Fruit fly (Drosophila melanogaster): ENCODE data around the gene CG5445.

The CG5445 gene

DNA sequence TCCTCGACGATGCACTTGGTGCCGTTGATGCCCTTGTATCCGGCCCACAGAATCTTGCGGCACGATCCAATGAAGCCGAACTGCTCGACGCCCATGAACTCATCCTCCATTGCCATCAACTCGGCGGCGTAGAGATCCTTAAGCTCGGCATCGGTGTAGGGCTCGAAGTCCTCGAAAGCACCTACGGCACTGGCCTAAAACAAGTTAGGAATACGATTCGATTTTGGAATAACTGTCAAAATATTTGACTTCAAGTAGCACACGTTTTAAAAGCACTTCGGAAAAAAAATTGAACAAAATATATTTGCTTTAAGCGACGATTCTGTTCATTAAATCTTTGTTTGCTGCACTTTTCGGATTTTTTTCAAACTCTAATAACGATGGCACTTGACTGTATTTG lies at the start of gene CG5445:
Gene CG5445 (plus strand): TSS at position 301 of the 400 bp plus-strand sequence.
- TF ChIP-seq Dif (GFP tag; optimal IDR thresholded peaks at IDR 0.05; ENCODE audit: partially characterized antibody) (no peak), Sp1 (GFP tag; optimal IDR thresholded peaks at IDR 0.05) (no peak), Hr78 (GFP tag; optimal IDR thresholded peaks at IDR 0.05) (no peak), tai (GFP tag; optimal IDR thresholded peaks at IDR 0.05) (no peak), lola (GFP tag; optimal IDR thresholded peaks at IDR 0.05) (no peak), Abd-B (GFP tag; optimal IDR thresholded peaks at IDR 0.05) (no peak), ey (GFP tag; optimal IDR thresholded peaks at IDR 0.05) (no peak), N (GFP tag; optimal IDR thresholded peaks at IDR 0.05) (no peak), psq (GFP tag; optimal IDR thresholded peaks at IDR 0.05) (no peak), Rel (GFP tag; optimal IDR thresholded peaks at IDR 0.05) (no peak), Rel (tag; optimal IDR thresholded peaks at IDR 0.05) (no peak)

DNA sequence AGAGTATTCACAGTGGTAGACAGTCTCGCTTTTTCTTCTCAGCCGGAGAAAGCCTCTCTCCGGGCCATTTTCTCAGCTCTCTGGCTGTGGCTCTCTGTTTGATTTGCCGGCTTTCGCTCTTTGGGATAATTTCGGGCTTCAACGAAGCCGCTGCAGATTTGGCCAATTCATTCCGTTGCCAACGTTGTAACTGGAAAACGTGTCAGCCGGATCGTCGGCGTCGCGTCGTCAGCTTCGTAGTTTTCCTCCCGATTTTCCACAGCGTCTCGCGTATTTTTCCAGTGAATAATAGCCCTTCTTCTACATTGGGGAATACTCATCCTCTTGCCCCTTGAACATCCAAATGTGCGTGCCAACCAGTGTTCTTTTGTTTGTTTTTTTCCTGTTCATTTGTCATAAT lies 49.7 kb upstream of the CG5445 start, which contains the start of gene f:
Gene f (plus strand): TSS at position 301 of the 400 bp plus-strand sequence.
- TF ChIP-seq foxo (GFP tag; optimal IDR thresholded peaks at IDR 0.05) (no peak), CG32264 (GFP tag; optimal IDR thresholded peaks at IDR 0.05) (no peak), woc (GFP tag; optimal IDR thresholded peaks at IDR 0.05) (no peak), brk (GFP tag; optimal IDR thresholded peaks at IDR 0.05) (no peak), jim (GFP tag; optimal IDR thresholded peaks at IDR 0.05) (no peak), br (GFP tag; optimal IDR thresholded peaks at IDR 0.05) (no peak), sage (GFP tag; optimal IDR thresholded peaks at IDR 0.05) (no peak), ey (GFP tag; optimal IDR thresholded peaks at IDR 0.05) (no peak), Dfd (GFP tag; optimal IDR thresholded peaks at IDR 0.05) (no peak), dsf (GFP tag; optimal IDR thresholded peaks at IDR 0.05; ENCODE audit: borderline replicate concordance) (no peak), Myc (optimal IDR thresholded peaks at IDR 0.05) (no peak), Dif (GFP tag; optimal IDR thresholded peaks at IDR 0.05; ENCODE audit: partially characterized antibody) (no peak), N (GFP tag; optimal IDR thresholded peaks at IDR 0.05) (no peak), sv (GFP tag; optimal IDR thresholded peaks at IDR 0.05) (no peak), Jra (GFP tag; optimal IDR thresholded peaks at IDR 0.05) (no peak), h (GFP tag; optimal IDR thresholded peaks at IDR 0.05) (no peak), Vsx2 (GFP tag; optimal IDR thresholded peaks at IDR 0.05; ENCODE audit: partially characterized antibody) (no peak), OdsH (GFP tag; optimal IDR thresholded peaks at IDR 0.05) (no peak), lola (GFP tag; optimal IDR thresholded peaks at IDR 0.05) (no peak), CG9705 (GFP tag; optimal IDR thresholded peaks at IDR 0.05) (no peak)

DNA sequence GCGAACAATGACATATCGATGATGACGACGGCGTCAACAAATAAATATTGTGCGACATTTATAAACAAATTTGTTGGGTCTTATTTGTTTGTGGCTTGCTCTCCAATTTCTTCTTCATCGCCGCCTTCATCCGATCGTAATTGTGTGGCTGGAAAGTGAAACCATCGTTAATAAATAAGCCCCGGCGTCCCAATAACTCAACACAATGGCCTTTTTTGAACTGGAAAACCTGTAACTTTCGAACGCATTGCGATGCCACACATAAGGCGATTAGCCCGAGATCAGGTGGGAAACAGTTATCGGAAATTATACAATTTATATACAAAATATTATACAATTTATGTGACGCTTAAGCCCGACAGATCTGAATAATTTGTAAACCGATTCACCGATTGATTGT lies 45.8 kb upstream of the CG5445 start:
- TF ChIP-seq ey (GFP tag; optimal IDR thresholded peaks at IDR 0.05) = no peak
- TF ChIP-seq OdsH (GFP tag; optimal IDR thresholded peaks at IDR 0.05) = no peak
- no peak for TF ChIP-seq HLH106 (tag; optimal IDR thresholded peaks at IDR 0.05)
- no peak for TF ChIP-seq fru (GFP tag; optimal IDR thresholded peaks at IDR 0.05)
- no peak for TF ChIP-seq Mio (GFP tag; optimal IDR thresholded peaks at IDR 0.05)
- TF ChIP-seq dsf (GFP tag; optimal IDR thresholded peaks at IDR 0.05; ENCODE audit: borderline replicate concordance) = no peak
- no peak for TF ChIP-seq foxo (GFP tag; optimal IDR thresholded peaks at IDR 0.05)
- no peak for TF ChIP-seq h (GFP tag; optimal IDR thresholded peaks at IDR 0.05)
- no peak for TF ChIP-seq sage (GFP tag; optimal IDR thresholded peaks at IDR 0.05)
- no peak for TF ChIP-seq CG32264 (GFP tag; optimal IDR thresholded peaks at IDR 0.05)
- no peak for TF ChIP-seq N (GFP tag; optimal IDR thresholded peaks at IDR 0.05)
- TF ChIP-seq GATAd (GFP tag; optimal IDR thresholded peaks at IDR 0.05) = no peak
- no peak for TF ChIP-seq Sp1 (GFP tag; optimal IDR thresholded peaks at IDR 0.05)
- TF ChIP-seq dmrt93B (GFP tag; optimal IDR thresholded peaks at IDR 0.05) = no peak
- TF ChIP-seq CrebA (GFP tag; optimal IDR thresholded peaks at IDR 0.05; ENCODE audit: borderline replicate concordance) = no peak
- no peak for TF ChIP-seq usp (GFP tag; optimal IDR thresholded peaks at IDR 0.05)
- TF ChIP-seq Hnf4 (GFP tag; optimal IDR thresholded peaks at IDR 0.05) = no peak

DNA sequence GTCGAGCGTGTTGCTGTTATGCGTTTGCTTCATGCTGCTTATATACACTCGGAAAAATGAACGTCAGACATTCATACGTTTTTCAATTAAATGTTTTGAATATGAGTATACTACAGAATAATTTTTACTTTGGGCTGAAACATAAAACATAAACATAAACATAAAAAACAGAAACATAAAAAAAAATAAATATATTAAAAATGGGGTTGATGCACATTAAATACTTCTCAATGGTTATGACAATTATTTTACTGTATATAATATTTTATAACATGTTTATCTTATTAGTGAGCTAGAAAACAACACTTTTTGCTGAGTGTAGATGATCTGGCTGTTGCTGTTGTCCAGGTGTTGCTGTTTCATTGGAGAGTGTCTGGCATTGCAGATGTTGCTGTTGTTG lies 44.9 kb upstream of the CG5445 start:
- TF ChIP-seq fru (GFP tag; optimal IDR thresholded peaks at IDR 0.05) (peak; percentile 32), CG32264 (GFP tag; optimal IDR thresholded peaks at IDR 0.05) (no peak), Abd-B (GFP tag; optimal IDR thresholded peaks at IDR 0.05) (no peak), Rel (GFP tag; optimal IDR thresholded peaks at IDR 0.05) (no peak), Rel (tag; optimal IDR thresholded peaks at IDR 0.05) (no peak), lola (GFP tag; optimal IDR thresholded peaks at IDR 0.05) (no peak), Sp1 (GFP tag; optimal IDR thresholded peaks at IDR 0.05) (no peak), br (GFP tag; optimal IDR thresholded peaks at IDR 0.05) (no peak), foxo (GFP tag; optimal IDR thresholded peaks at IDR 0.05) (peak in 1 of 2 experiments; percentile 18), CrebA (GFP tag; optimal IDR thresholded peaks at IDR 0.05; ENCODE audit: borderline replicate concordance) (no peak), Hr78 (GFP tag; optimal IDR thresholded peaks at IDR 0.05) (no peak), woc (GFP tag; optimal IDR thresholded peaks at IDR 0.05) (no peak), Vsx2 (GFP tag; optimal IDR thresholded peaks at IDR 0.05; ENCODE audit: partially characterized antibody) (no peak), dmrt93B (GFP tag; optimal IDR thresholded peaks at IDR 0.05) (peak; percentile 2), sage (GFP tag; optimal IDR thresholded peaks at IDR 0.05) (no peak), HLH106 (tag; optimal IDR thresholded peaks at IDR 0.05) (peak; percentile 27), Dfd (GFP tag; optimal IDR thresholded peaks at IDR 0.05) (no peak), jim (GFP tag; optimal IDR thresholded peaks at IDR 0.05) (no peak), Hnf4 (GFP tag; optimal IDR thresholded peaks at IDR 0.05) (no peak), psq (GFP tag; optimal IDR thresholded peaks at IDR 0.05) (peak; percentile 42), OdsH (GFP tag; optimal IDR thresholded peaks at IDR 0.05) (peak; percentile 54), usp (GFP tag; optimal IDR thresholded peaks at IDR 0.05) (no peak), rgr (GFP tag; optimal IDR thresholded peaks at IDR 0.05) (peak; percentile 52), Myc (optimal IDR thresholded peaks at IDR 0.05) (no peak), sv (GFP tag; optimal IDR thresholded peaks at IDR 0.05) (no peak), h (GFP tag; optimal IDR thresholded peaks at IDR 0.05) (peak; percentile 49), pan (optimal IDR thresholded peaks at IDR 0.05) (no peak), tai (GFP tag; optimal IDR thresholded peaks at IDR 0.05) (no peak), ey (GFP tag; optimal IDR thresholded peaks at IDR 0.05) (peak; percentile 21), CG9705 (GFP tag; optimal IDR thresholded peaks at IDR 0.05) (no peak), GATAd (GFP tag; optimal IDR thresholded peaks at IDR 0.05) (no peak)
